Worm (Caenorhabditis elegans): ENCODE data around the gene M04D8.8.

The M04D8.8 gene

DNA sequence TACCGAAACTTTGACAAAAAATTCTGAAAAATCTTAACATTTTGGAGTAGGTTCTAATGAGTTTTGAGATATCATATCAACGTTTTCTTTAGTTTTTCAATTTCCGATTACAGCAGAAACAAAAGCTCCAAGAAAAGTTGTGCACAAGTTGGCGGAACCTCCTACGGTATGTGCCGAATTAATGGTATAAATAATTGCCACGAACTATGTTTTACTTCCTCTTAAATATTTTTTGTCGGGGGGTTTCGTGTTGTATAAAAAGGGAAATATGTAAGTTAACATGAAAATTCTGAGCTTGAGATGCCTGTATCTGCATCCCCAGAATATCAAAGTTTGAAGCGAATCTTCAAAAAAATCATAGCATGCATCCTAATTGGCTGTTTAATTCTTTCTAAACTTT, at the start of gene M04D8.8:
M04D8.8 (plus strand) TSS at position 301 of the 400 bp plus-strand sequence.
- TF ChIP-seq nhr-237 (tag; optimal IDR thresholded peaks at IDR 0.05) (no peak), nhr-28 (tag; optimal IDR thresholded peaks at IDR 0.05) (no peak), M03D4.4 (tag; optimal IDR thresholded peaks at IDR 0.05) (no peak), mep-1 (tag; optimal IDR thresholded peaks at IDR 0.05) (no peak), sem-2 (GFP tag; optimal IDR thresholded peaks at IDR 0.05) (no peak), pha-4 (tag; optimal IDR thresholded peaks at IDR 0.05) (no peak), blmp-1 (tag; optimal IDR thresholded peaks at IDR 0.05) (no peak), bed-3 (GFP tag; optimal IDR thresholded peaks at IDR 0.05) (no peak), ham-2 (GFP tag; optimal IDR thresholded peaks at IDR 0.05) (no peak), lin-13 (tag; optimal IDR thresholded peaks at IDR 0.05) (no peak), unc-120 (tag; optimal IDR thresholded peaks at IDR 0.05; ENCODE audit: poor library complexity, severe bottlenecking) (no peak), lsy-2 (tag; optimal IDR thresholded peaks at IDR 0.05) (no peak), hlh-1 (tag; optimal IDR thresholded peaks at IDR 0.05) (no peak), nhr-12 (tag; optimal IDR thresholded peaks at IDR 0.05) (no peak), elt-1 (tag; optimal IDR thresholded peaks at IDR 0.05; ENCODE audit: borderline replicate concordance, insufficient read depth) (no peak)

DNA sequence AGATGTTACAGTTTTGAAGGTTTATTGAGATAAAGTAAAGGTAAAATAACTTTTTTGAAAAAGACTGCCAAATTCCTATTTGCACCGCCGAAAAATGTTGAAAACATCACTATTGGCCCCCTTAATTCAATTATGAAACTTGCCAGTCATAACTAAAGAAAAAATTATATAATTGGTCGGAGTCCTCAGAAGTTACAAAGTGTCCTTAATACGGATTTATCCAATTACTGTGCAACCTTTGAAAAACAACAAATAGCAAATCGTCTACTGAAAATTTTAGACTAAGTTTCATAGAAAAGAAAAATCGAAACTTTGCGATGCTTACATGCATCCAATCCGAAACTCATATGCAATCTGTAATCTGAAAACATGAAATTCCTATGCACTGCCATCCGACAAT, 49.4 kb upstream of the M04D8.8 start:
- TF ChIP-seq nhr-12 (tag; optimal IDR thresholded peaks at IDR 0.05), result no peak
- no peak for TF ChIP-seq ham-2 (GFP tag; optimal IDR thresholded peaks at IDR 0.05)

DNA sequence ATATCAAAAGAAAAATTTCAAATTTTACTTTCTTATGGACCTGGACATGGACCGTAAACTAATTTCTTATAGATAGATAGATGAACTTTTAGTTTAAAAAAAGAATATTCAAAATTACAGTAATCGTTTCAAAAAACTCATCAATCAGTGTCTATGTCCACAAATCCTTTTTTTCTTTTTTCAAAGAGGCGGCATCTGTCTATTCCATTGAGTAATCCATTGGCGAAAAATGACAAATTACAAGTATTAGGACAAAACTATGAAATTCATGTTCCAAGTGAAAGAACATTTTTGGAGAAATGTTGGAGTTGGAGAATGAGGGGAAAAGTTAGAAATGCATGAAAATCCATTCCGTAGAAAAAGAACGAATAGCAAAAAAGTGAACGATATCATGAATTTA, 48.4 kb upstream of the M04D8.8 start:
- TF ChIP-seq mep-1 (tag; optimal IDR thresholded peaks at IDR 0.05) (no peak), drap-1 (GFP tag; optimal IDR thresholded peaks at IDR 0.05) (no peak), ztf-11 (tag; optimal IDR thresholded peaks at IDR 0.05) (no peak), pha-4 (tag; optimal IDR thresholded peaks at IDR 0.05) (no peak), lin-32 (GFP tag; optimal IDR thresholded peaks at IDR 0.05) (no peak), M03D4.4 (tag; optimal IDR thresholded peaks at IDR 0.05) (no peak), unc-39 (tag; optimal IDR thresholded peaks at IDR 0.05) (no peak), sem-2 (GFP tag; optimal IDR thresholded peaks at IDR 0.05) (no peak), lin-13 (tag; optimal IDR thresholded peaks at IDR 0.05) (no peak), flh-1 (GFP tag; optimal IDR thresholded peaks at IDR 0.05) (no peak), nhr-237 (tag; optimal IDR thresholded peaks at IDR 0.05) (no peak), mls-2 (tag; optimal IDR thresholded peaks at IDR 0.05) (no peak), tbx-8 (GFP tag; optimal IDR thresholded peaks at IDR 0.05) (no peak), ces-1 (GFP tag; optimal IDR thresholded peaks at IDR 0.05) (no peak), elt-3 (tag; optimal IDR thresholded peaks at IDR 0.05) (no peak), ceh-39 (tag; optimal IDR thresholded peaks at IDR 0.05) (no peak), lsy-2 (tag; optimal IDR thresholded peaks at IDR 0.05) (no peak), nhr-76 (tag; optimal IDR thresholded peaks at IDR 0.05) (no peak), snpc-4 (tag; optimal IDR thresholded peaks at IDR 0.05) (no peak)

DNA sequence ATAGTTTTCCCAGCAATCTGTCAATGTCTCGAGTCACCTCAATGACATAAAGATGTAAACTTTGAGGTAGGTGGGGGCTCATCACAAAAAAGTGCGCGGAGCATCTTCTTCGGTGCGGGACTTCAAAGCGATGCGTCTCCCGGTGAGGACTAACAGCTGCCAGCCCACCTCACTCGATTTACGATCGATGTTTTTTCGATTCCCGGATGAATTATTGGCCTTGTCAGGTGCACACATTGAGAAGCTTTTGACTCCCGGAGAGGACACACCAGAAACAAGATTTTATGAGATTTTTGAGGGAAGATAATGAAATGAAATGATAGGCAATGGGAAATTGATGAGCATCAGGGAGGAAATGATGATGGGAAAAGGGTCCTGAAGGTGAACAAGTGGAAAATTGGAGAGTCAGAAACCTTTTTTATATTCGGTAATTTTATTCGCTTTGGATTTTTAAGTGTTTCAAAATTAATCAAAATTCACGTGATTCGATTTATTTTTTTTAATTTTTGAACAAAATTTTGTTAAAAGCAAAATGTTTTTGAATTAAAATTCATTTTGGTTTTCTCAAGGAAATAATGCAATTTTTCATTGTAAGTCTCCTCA, 47.1 kb upstream of the M04D8.8 start, which contains the start of gene C05B5.12:
C05B5.12 (plus strand) TSS at position 553 of the 603 bp plus-strand sequence.
- TF ChIP-seq unc-120 (tag; optimal IDR thresholded peaks at IDR 0.05; ENCODE audit: poor library complexity, severe bottlenecking) (peak; percentile 88), unc-62 (GFP tag; optimal IDR thresholded peaks at IDR 0.05) (peak; percentile 81), ceh-39 (tag; optimal IDR thresholded peaks at IDR 0.05) (no peak), mab-5 (tag; optimal IDR thresholded peaks at IDR 0.05) (peak; percentile 7), pha-4 (tag; optimal IDR thresholded peaks at IDR 0.05) (no peak), hlh-1 (tag; optimal IDR thresholded peaks at IDR 0.05) (peak; percentile 92), sem-2 (GFP tag; optimal IDR thresholded peaks at IDR 0.05) (no peak)

DNA sequence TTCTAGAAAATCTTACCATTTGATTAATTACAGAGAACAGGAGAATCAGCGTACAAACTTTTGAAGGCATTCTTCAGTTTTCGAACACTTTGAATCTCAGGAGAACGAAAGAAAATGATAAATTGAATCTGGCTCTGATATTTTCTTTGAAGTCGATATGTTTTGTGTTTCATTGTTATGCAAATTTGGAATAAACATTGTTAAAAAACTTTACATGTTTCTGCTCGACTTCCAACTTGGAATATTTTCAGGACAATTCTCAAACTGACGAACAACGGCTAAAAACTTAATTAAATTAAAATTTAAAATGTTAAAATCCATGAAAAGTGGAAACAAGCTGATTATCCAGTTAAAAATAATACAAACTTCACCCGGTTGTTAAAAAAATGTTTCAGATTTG, 45.6 kb upstream of the M04D8.8 start, which contains the start of gene C05B5.1:
C05B5.1 (minus strand) TSS at position 101 of the 400 bp plus-strand sequence.
- no peak for TF ChIP-seq lin-32 (GFP tag; optimal IDR thresholded peaks at IDR 0.05)
- TF ChIP-seq unc-39 (tag; optimal IDR thresholded peaks at IDR 0.05), result no peak
- no peak for TF ChIP-seq ceh-39 (tag; optimal IDR thresholded peaks at IDR 0.05)
- no peak for TF ChIP-seq nhr-28 (tag; optimal IDR thresholded peaks at IDR 0.05)
- no peak for TF ChIP-seq tbx-8 (GFP tag; optimal IDR thresholded peaks at IDR 0.05)
- TF ChIP-seq nhr-237 (tag; optimal IDR thresholded peaks at IDR 0.05), result no peak
- TF ChIP-seq pha-4 (tag; optimal IDR thresholded peaks at IDR 0.05), result no peak
- no peak for TF ChIP-seq sem-2 (GFP tag; optimal IDR thresholded peaks at IDR 0.05)
- no peak for TF ChIP-seq cnd-1 (tag; optimal IDR thresholded peaks at IDR 0.05)
- TF ChIP-seq ceh-43 (GFP tag; optimal IDR thresholded peaks at IDR 0.05), result no peak

All from whole organism, mixed stage, embryonic.